Fruit fly (Drosophila melanogaster) whole organism, embryonic: ENCODE measurements around the gene haf.

ENCODE experiments used
- Ada2b ChIP-seq: fragments of 200-800 bp; sonication (Bioruptor generic); IDR thresholded peaks from 2 replicates; pipeline ENCODE4 v1.3.6; 2022; ENCODE audit warnings: missing biosample characterization, missing genetic modification characterization
- B-H2 ChIP-seq: fragments of 200-800 bp; sonication (Bioruptor generic); optimal IDR thresholded peaks from 2 replicates; lab custom pipeline; 2018; ENCODE audit warnings: missing biosample characterization, mild to moderate bottlenecking, missing genetic modification characterization
- CG10654 ChIP-seq: fragments of 200-800 bp; sonication (Bioruptor generic); optimal IDR thresholded peaks from 2 replicates; lab custom pipeline; 2016; ENCODE audit warnings: missing biosample characterization, missing genetic modification characterization
- CG11398 ChIP-seq: fragments of 200-800 bp; sonication (Bioruptor generic); optimal IDR thresholded peaks from 2 replicates; lab custom pipeline; 2016; ENCODE audit warnings: missing biosample characterization, missing genetic modification characterization
- CG12219 ChIP-seq: fragments of 200-800 bp; sonication (Bioruptor generic); optimal IDR thresholded peaks from 3 replicates; lab custom pipeline; 2018; ENCODE audit warnings: missing biosample characterization, mild to moderate bottlenecking, missing genetic modification characterization
- CG12236 ChIP-seq: fragments of 200-800 bp; sonication (Bioruptor generic); optimal IDR thresholded peaks from 2 replicates; lab custom pipeline; 2016; ENCODE audit warnings: missing biosample characterization, missing genetic modification characterization
- CG13287 ChIP-seq: fragments of 200-800 bp; sonication (Bioruptor generic); IDR thresholded peaks from 2 replicates; pipeline ENCODE4 v1.3.6; 2022; ENCODE audit warnings: missing biosample characterization, missing genetic modification characterization; ENCODE audit not compliant: partially characterized antibody
- CG13775 ChIP-seq: fragments of 200-800 bp; sonication (Bioruptor generic); optimal IDR thresholded peaks from 3 replicates; lab custom pipeline; 2017; ENCODE audit warnings: missing biosample characterization, mild to moderate bottlenecking, missing genetic modification characterization
- CG15073 ChIP-seq: fragments of 200-800 bp; sonication (Bioruptor generic); optimal IDR thresholded peaks from 2 replicates; lab custom pipeline; 2016; ENCODE audit warnings: missing biosample characterization, missing genetic modification characterization
- CG1603 ChIP-seq: fragments of 200-800 bp; sonication (Bioruptor generic); optimal IDR thresholded peaks from 2 replicates; lab custom pipeline; 2019; ENCODE audit warnings: missing biosample characterization, mild to moderate bottlenecking, missing genetic modification characterization, moderate library complexity
- CG17361 ChIP-seq: fragments of 200-800 bp; sonication (Bioruptor generic); IDR thresholded peaks from 3 replicates; pipeline ENCODE4 v1.3.6; 2022; ENCODE audit warnings: missing biosample characterization, missing genetic modification characterization
- CG18619 ChIP-seq: fragments of 200-800 bp; sonication (Bioruptor generic); optimal IDR thresholded peaks from 3 replicates; lab custom pipeline; 2017; ENCODE audit warnings: missing biosample characterization, mild to moderate bottlenecking, missing genetic modification characterization
- CG18764 ChIP-seq: fragments of 200-800 bp; sonication (Bioruptor generic); optimal IDR thresholded peaks from 3 replicates; lab custom pipeline; 2016; ENCODE audit warnings: missing biosample characterization, missing genetic modification characterization
- CG2712 ChIP-seq: fragments of 200-800 bp; optimal IDR thresholded peaks from 3 replicates; lab custom pipeline; 2019; ENCODE audit warnings: missing biosample characterization, mild to moderate bottlenecking, missing genetic modification characterization, moderate library complexity
- CG3163 ChIP-seq: fragments of 200-800 bp; sonication (Bioruptor generic); optimal IDR thresholded peaks from 3 replicates; lab custom pipeline; 2016; ENCODE audit warnings: missing biosample characterization, missing genetic modification characterization
- CG34422 ChIP-seq: fragments of 200-800 bp; sonication (Bioruptor generic); IDR thresholded peaks from 3 replicates; pipeline ENCODE4 v1.3.6; 2022; ENCODE audit warnings: missing biosample characterization, missing genetic modification characterization
- CG4282 ChIP-seq: fragments of 200-800 bp; sonication (Bioruptor generic); optimal IDR thresholded peaks from 2 replicates; lab custom pipeline; 2016; ENCODE audit warnings: missing biosample characterization, missing genetic modification characterization
- CG5180 ChIP-seq: fragments of 200-800 bp; sonication (Bioruptor generic); optimal IDR thresholded peaks from 3 replicates; lab custom pipeline; 2017; ENCODE audit warnings: missing biosample characterization, missing genetic modification characterization, mild to moderate bottlenecking, moderate library complexity, missing genetic modification reagents
- CG7372 ChIP-seq: fragments of 200-800 bp; sonication (Bioruptor generic); IDR thresholded peaks from 2 replicates; pipeline ENCODE4 v1.3.6; 2022; ENCODE audit warnings: missing biosample characterization, missing genetic modification characterization
- CG9727 ChIP-seq: fragments of 200-800 bp; sonication (Bioruptor generic); optimal IDR thresholded peaks from 3 replicates; lab custom pipeline; 2017; ENCODE audit warnings: missing biosample characterization, mild to moderate bottlenecking, missing genetic modification characterization
- CG9932 ChIP-seq: fragments of 200-800 bp; sonication (Bioruptor generic); IDR thresholded peaks from 2 replicates; pipeline ENCODE4 v1.3.6; 2022; ENCODE audit warnings: missing biosample characterization, missing genetic modification characterization
- GATAe ChIP-seq: fragments of 200-800 bp; sonication (Bioruptor generic); conservative IDR thresholded peaks from 2 replicates; pipeline ENCODE4 v1.3.6; 2022; ENCODE audit warnings: missing biosample characterization, missing genetic modification characterization
- Gsc ChIP-seq: fragments of 200-800 bp; sonication (Bioruptor generic); IDR thresholded peaks from 2 replicates; pipeline ENCODE4 v1.3.6; 2022; ENCODE audit warnings: missing biosample characterization, missing genetic modification characterization
- HLH54F ChIP-seq: fragments of 200-800 bp; sonication (Bioruptor generic); optimal IDR thresholded peaks from 3 replicates; lab custom pipeline; 2016; ENCODE audit warnings: missing biosample characterization, missing genetic modification characterization
- HmgD ChIP-seq: fragments of 200-800 bp; sonication (Bioruptor generic); optimal IDR thresholded peaks from 3 replicates; lab custom pipeline; 2016; ENCODE audit warnings: missing biosample characterization, missing genetic modification characterization
- Hmr ChIP-seq: fragments of 200-800 bp; sonication (Bioruptor generic); optimal IDR thresholded peaks from 3 replicates; lab custom pipeline; 2017; ENCODE audit warnings: mild to moderate bottlenecking, missing biosample characterization, missing genetic modification reagents, missing genetic modification characterization
- Hr39 ChIP-seq: fragments of >200 bp; optimal IDR thresholded peaks from 2 replicates; lab custom pipeline; 2017
- Lhr ChIP-seq: fragments of 200-800 bp; sonication (Bioruptor generic); optimal IDR thresholded peaks from 3 replicates; lab custom pipeline; 2017; ENCODE audit warnings: mild to moderate bottlenecking, missing biosample characterization, missing genetic modification reagents, missing genetic modification characterization
- Mad ChIP-seq: fragments of 200-800 bp; sonication (Bioruptor generic); optimal IDR thresholded peaks from 2 replicates; lab custom pipeline; 2016; ENCODE audit warnings: missing biosample characterization, missing genetic modification characterization
- Max ChIP-seq: fragments of 200-800 bp; sonication (Bioruptor generic); optimal IDR thresholded peaks from 2 replicates; lab custom pipeline; 2016; ENCODE audit warnings: missing biosample characterization, mild to moderate bottlenecking, missing genetic modification characterization
- NK7.1 ChIP-seq: fragments of 200-800 bp; sonication (Bioruptor generic); optimal IDR thresholded peaks from 3 replicates; lab custom pipeline; 2016; ENCODE audit warnings: missing biosample characterization, missing genetic modification characterization
- Rx ChIP-seq: fragments of 200-800 bp; sonication (Bioruptor generic); IDR thresholded peaks from 2 replicates; pipeline ENCODE4 v1.3.6; 2022; ENCODE audit warnings: missing biosample characterization, missing genetic modification characterization
- Six4 ChIP-seq: fragments of 200-800 bp; sonication (Bioruptor generic); optimal IDR thresholded peaks from 2 replicates; lab custom pipeline; 2016; ENCODE audit warnings: missing biosample characterization, missing genetic modification characterization
- Spps ChIP-seq: fragments of 200-800 bp; sonication (Bioruptor generic); optimal IDR thresholded peaks from 2 replicates; lab custom pipeline; 2018; ENCODE audit warnings: missing biosample characterization, mild to moderate bottlenecking, missing genetic modification characterization
- Xrp1 ChIP-seq: fragments of 200-800 bp; sonication (Bioruptor generic); IDR thresholded peaks from 2 replicates; pipeline ENCODE4 v1.3.6; 2022; ENCODE audit warnings: missing biosample characterization, missing genetic modification characterization
- ara ChIP-seq: fragments of 200-800 bp; sonication (Bioruptor generic); IDR thresholded peaks from 2 replicates; pipeline ENCODE4 v1.3.6; 2022; ENCODE audit warnings: missing biosample characterization, missing genetic modification characterization
- bab2 ChIP-seq: fragments of 200-800 bp; sonication (Bioruptor generic); optimal IDR thresholded peaks from 2 replicates; lab custom pipeline; 2016; ENCODE audit warnings: missing biosample characterization, missing genetic modification characterization
- bcd ChIP-seq: fragments of 200-800 bp; sonication (Bioruptor generic); optimal IDR thresholded peaks from 2 replicates; lab custom pipeline; 2017; ENCODE audit warnings: missing biosample characterization, mild to moderate bottlenecking, missing genetic modification characterization
- chm ChIP-seq: fragments of 200-800 bp; sonication (Bioruptor generic); IDR thresholded peaks from 2 replicates; pipeline ENCODE4 v1.3.6; 2022; ENCODE audit warnings: missing biosample characterization, missing genetic modification characterization
- danr ChIP-seq: fragments of 200-800 bp; sonication (Bioruptor generic); IDR thresholded peaks from 2 replicates; pipeline ENCODE4 v1.3.6; 2022; ENCODE audit warnings: missing biosample characterization, missing genetic modification characterization
- fd64A ChIP-seq: fragments of 200-800 bp; sonication (Bioruptor generic); optimal IDR thresholded peaks from 3 replicates; lab custom pipeline; 2018; ENCODE audit warnings: missing biosample characterization, mild to moderate bottlenecking, missing genetic modification characterization
- gfzf ChIP-seq: fragments of 200-800 bp; sonication (Bioruptor generic); optimal IDR thresholded peaks from 2 replicates; lab custom pipeline; 2016; ENCODE audit warnings: missing biosample characterization, mild to moderate bottlenecking, missing genetic modification characterization, moderate library complexity
- kni ChIP-seq: fragments of 200-800 bp; sonication (Bioruptor generic); optimal IDR thresholded peaks from 3 replicates; lab custom pipeline; 2017; ENCODE audit warnings: mild to moderate bottlenecking, missing biosample characterization, missing genetic modification reagents, missing genetic modification characterization
- pb ChIP-seq: fragments of 200-800 bp; sonication (Bioruptor generic); optimal IDR thresholded peaks from 3 replicates; lab custom pipeline; 2016; ENCODE audit warnings: missing biosample characterization, missing genetic modification characterization
- peb ChIP-seq: fragments of 200-800 bp; sonication (Bioruptor generic); IDR thresholded peaks from 2 replicates; pipeline ENCODE4 v1.3.6; 2022; ENCODE audit warnings: missing biosample characterization, missing genetic modification characterization
- sc ChIP-seq, 3 experiments: fragments of >200 bp in 2 of 3; fragments of 200-800 bp in 1 of 3; sonication (Bioruptor generic) in 1 of 3; optimal IDR thresholded peaks; 2 replicates in 2 of 3; 3 replicates in 1 of 3; lab custom pipeline; 2017; ENCODE audit warnings: mild to moderate bottlenecking in 1 of 3, missing biosample characterization in 1 of 3, missing genetic modification characterization in 1 of 3, missing genetic modification reagents in 1 of 3
- sisA ChIP-seq: fragments of 200-800 bp; sonication (Bioruptor generic); IDR thresholded peaks from 2 replicates; pipeline ENCODE4 v1.3.6; 2022; ENCODE audit warnings: missing biosample characterization, missing genetic modification characterization
- sr ChIP-seq: fragments of 200-800 bp; sonication (Bioruptor generic); IDR thresholded peaks from 3 replicates; pipeline ENCODE4 v1.3.6; 2022; ENCODE audit warnings: missing biosample characterization, missing genetic modification characterization
- sug ChIP-seq: fragments of 200-800 bp; optimal IDR thresholded peaks from 2 replicates; lab custom pipeline; 2019; ENCODE audit warnings: missing biosample characterization, mild to moderate bottlenecking, missing genetic modification characterization, moderate library complexity
- usp ChIP-seq: fragments of >200 bp; optimal IDR thresholded peaks from 2 replicates; lab custom pipeline; 2017; ENCODE audit warnings: missing biosample characterization, missing genetic modification characterization
- vvl ChIP-seq: fragments of 200-800 bp; sonication (Bioruptor generic); IDR thresholded peaks from 2 replicates; pipeline ENCODE4 v1.3.6; 2022; ENCODE audit warnings: missing biosample characterization, missing genetic modification characterization
- wek ChIP-seq: fragments of 200-800 bp; sonication (Bioruptor generic); optimal IDR thresholded peaks from 3 replicates; lab custom pipeline; 2018; ENCODE audit warnings: missing biosample characterization, mild to moderate bottlenecking, missing genetic modification characterization, moderate library complexity

haf gene

DNA sequence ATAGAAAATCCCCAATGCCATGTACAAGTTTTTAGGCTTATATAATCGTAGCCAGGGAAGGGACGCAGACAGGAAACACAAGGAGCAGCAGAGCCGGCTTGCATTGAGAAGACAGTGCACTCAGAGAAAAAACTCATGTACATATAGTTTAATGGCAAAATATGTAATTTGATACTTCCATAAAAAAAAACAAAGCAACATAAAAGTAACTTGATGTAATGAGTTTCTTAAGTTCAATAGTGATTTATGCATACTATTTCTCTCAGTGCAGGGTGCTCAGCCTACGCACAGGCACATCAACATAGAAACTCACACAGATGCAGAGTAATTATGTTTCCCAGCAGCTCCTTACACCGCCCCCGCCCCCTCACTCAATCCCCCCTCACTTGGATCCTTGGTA is 65.9 kb downstream of the haf start (continued):
- TF ChIP-seq CG2712 (tag; lab: Kevin White, UChicago): peak; percentile 51
- no peak for TF ChIP-seq HmgD (GFP tag; lab: Kevin White, UChicago)
- peak; percentile 47 for TF ChIP-seq bab2 (GFP tag; lab: Kevin White, UChicago)
- peak; percentile 45 for TF ChIP-seq CG10654 (GFP tag; lab: Kevin White, UChicago)
- TF ChIP-seq CG1603 (tag; lab: Kevin White, UChicago): peak; percentile 49
- peak; percentile 87 for TF ChIP-seq Hmr (GFP tag; lab: Kevin White, UChicago)
- TF ChIP-seq CG9727 (GFP tag; lab: Kevin White, UChicago): peak; percentile 63
- TF ChIP-seq Ada2b (GFP tag; lab: Robert Waterston, UW): peak; percentile 77
- no peak for TF ChIP-seq CG11398
- TF ChIP-seq HLH54F (GFP tag; lab: Kevin White, UChicago): peak; percentile 14
- 0 out of 3 replicates have a peak, but pooled peaks have one; percentile 12 for TF ChIP-seq sr (GFP tag; lab: Robert Waterston, UW)
- TF ChIP-seq fd64A (GFP tag; lab: Kevin White, UChicago): no peak
- no peak for TF ChIP-seq kni (GFP tag; lab: Kevin White, UChicago)
- TF ChIP-seq usp (GFP tag; lab: Kevin White, UChicago): no peak
- TF ChIP-seq gfzf (GFP tag; lab: Kevin White, UChicago): no peak
- TF ChIP-seq CG18619 (GFP tag; lab: Kevin White, UChicago): peak; percentile 62
- TF ChIP-seq bcd (GFP tag; lab: Kevin White, UChicago): peak; percentile 59
- peak; percentile 84 for TF ChIP-seq sisA (GFP tag; lab: Robert Waterston, UW)
- TF ChIP-seq Rx: peak; percentile 56; the same call in 1 of the 2 replicates
- peak; percentile 48; the same call in 1 of the 3 replicates for TF ChIP-seq CG17361 (GFP tag; lab: Robert Waterston, UW)
- no peak for TF ChIP-seq CG13287 (GFP tag; lab: Robert Waterston, UW)
- peak; percentile 6 for TF ChIP-seq Mad (GFP tag; lab: Kevin White, UChicago)
- peak; percentile 31 for TF ChIP-seq sug (tag; lab: Kevin White, UChicago)
- no peak for TF ChIP-seq CG4282 (GFP tag; lab: Kevin White, UChicago)
- TF ChIP-seq B-H2 (GFP tag; lab: Kevin White, UChicago): peak; percentile 42
- TF ChIP-seq CG7372 (GFP tag; lab: Robert Waterston, UW): peak; percentile 57
- no peak for TF ChIP-seq sc (optimal IDR thresholded peaks at IDR 0.05; lab: Kevin White, UChicago)
- TF ChIP-seq sc (GFP tag; optimal IDR thresholded peaks at IDR 0.05; lab: Kevin White, UChicago): peak; percentile 3
- no peak for TF ChIP-seq Max (GFP tag; lab: Kevin White, UChicago)
- TF ChIP-seq CG18764 (GFP tag; lab: Kevin White, UChicago): no peak
- no peak for TF ChIP-seq peb (GFP tag; lab: Robert Waterston, UW)
- TF ChIP-seq Spps (tag; lab: Kevin White, UChicago): no peak
- peak; percentile 20 for TF ChIP-seq CG3163
- TF ChIP-seq ara (GFP tag; lab: Robert Waterston, UW): peak; percentile 47
- TF ChIP-seq CG5180 (GFP tag; lab: Kevin White, UChicago): peak; percentile 48
- TF ChIP-seq CG13775 (GFP tag; lab: Kevin White, UChicago): peak; percentile 48
- TF ChIP-seq vvl (GFP tag; lab: Robert Waterston, UW): peak; percentile 78
- TF ChIP-seq NK7.1 (GFP tag; lab: Kevin White, UChicago): no peak
- TF ChIP-seq pb (GFP tag; lab: Kevin White, UChicago): peak; percentile 35
- no peak for TF ChIP-seq wek (GFP tag; lab: Kevin White, UChicago)
- peak; percentile 3 for TF ChIP-seq Six4 (GFP tag; lab: Kevin White, UChicago)
- no peak for TF ChIP-seq CG12236 (GFP tag; lab: Kevin White, UChicago)
- TF ChIP-seq Gsc (GFP tag; lab: Robert Waterston, UW): no peak
- no peak for TF ChIP-seq GATAe
- peak; percentile 63 for TF ChIP-seq Xrp1 (GFP tag; lab: Robert Waterston, UW)
- no peak for TF ChIP-seq danr (GFP tag; lab: Robert Waterston, UW)
- no peak for TF ChIP-seq CG15073 (GFP tag; lab: Kevin White, UChicago)
- TF ChIP-seq CG9932 (GFP tag; lab: Robert Waterston, UW): peak; percentile 51
- TF ChIP-seq CG12219 (GFP tag; lab: Kevin White, UChicago): peak; percentile 46
- no peak for TF ChIP-seq Hr39 (lab: Kevin White, UChicago)
- no peak for TF ChIP-seq Lhr (GFP tag; lab: Kevin White, UChicago)
- no peak for TF ChIP-seq chm
- peak; percentile 52; the same call in 1 of the 3 replicates for TF ChIP-seq CG34422 (GFP tag; lab: Robert Waterston, UW)
